Fruit fly (Drosophila melanogaster): Measurements from ENCODE around the gene CG46412.

DNA sequence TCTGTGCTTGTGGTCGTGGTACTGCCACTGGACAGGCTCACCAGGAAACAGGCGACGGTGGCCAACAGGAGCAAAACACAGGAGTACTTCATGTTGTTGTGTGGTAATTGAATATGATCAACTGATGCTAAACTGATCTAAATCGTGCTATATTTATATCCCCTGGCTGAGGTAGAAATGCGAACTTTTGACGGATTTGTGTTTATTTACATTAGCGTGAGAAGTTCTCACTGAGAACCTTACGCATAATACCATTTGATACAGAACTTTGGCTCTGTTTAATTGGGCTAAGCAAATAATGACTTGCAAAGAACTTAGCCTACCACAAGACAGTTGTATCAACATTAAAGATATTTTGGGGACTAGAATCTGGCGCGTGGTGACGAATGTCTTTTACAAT lies 27.3 kb upstream of the CG46412 start, which contains the start of gene CG33268:
- TF ChIP-seq h (optimal IDR thresholded peaks at IDR 0.05) (no peak), psq (optimal IDR thresholded peaks at IDR 0.05) (no peak)

Data from Kc167 (cell line).